Fruit fly (Drosophila melanogaster) whole organism, embryonic: ENCODE measurements around the gene Cow.

Experiments
- CG10431 ChIP-seq: fragments of 200-800 bp; sonication (Bioruptor generic); optimal IDR thresholded peaks from 3 replicates; lab custom pipeline; 2018; ENCODE audit warnings: missing biosample characterization, mild to moderate bottlenecking, missing genetic modification characterization
- CG10959 ChIP-seq: fragments of 200-800 bp; sonication (Bioruptor generic); IDR thresholded peaks from 2 replicates; pipeline ENCODE4 v1.3.6; 2022; ENCODE audit warnings: missing biosample characterization, missing genetic modification characterization
- CG11247 ChIP-seq: fragments of 200-800 bp; sonication (Bioruptor generic); IDR thresholded peaks from 2 replicates; pipeline ENCODE4 v1.3.6; 2022; ENCODE audit warnings: missing biosample characterization, missing genetic modification characterization
- CG11456 ChIP-seq: fragments of 200-800 bp; sonication (Bioruptor generic); IDR thresholded peaks from 3 replicates; pipeline ENCODE4 v1.3.6; 2022; ENCODE audit warnings: missing biosample characterization, missing genetic modification characterization
- CG12236 ChIP-seq: fragments of 200-800 bp; sonication (Bioruptor generic); optimal IDR thresholded peaks from 2 replicates; lab custom pipeline; 2016; ENCODE audit warnings: missing biosample characterization, missing genetic modification characterization
- CG12391 ChIP-seq: fragments of 200-800 bp; sonication (Bioruptor generic); optimal IDR thresholded peaks from 3 replicates; lab custom pipeline; 2018; ENCODE audit warnings: missing biosample characterization, mild to moderate bottlenecking, missing genetic modification characterization, moderate library complexity
- CG13296 ChIP-seq: fragments of 200-800 bp; sonication (Bioruptor generic); optimal IDR thresholded peaks from 3 replicates; lab custom pipeline; 2018; ENCODE audit warnings: missing biosample characterization, mild to moderate bottlenecking, missing genetic modification characterization
- CG15696 ChIP-seq: fragments of 200-800 bp; sonication (Bioruptor generic); optimal IDR thresholded peaks from 2 replicates; lab custom pipeline; 2019; ENCODE audit warnings: missing biosample characterization, mild to moderate bottlenecking, missing genetic modification characterization, moderate library complexity
- CG17802 ChIP-seq: fragments of 200-800 bp; sonication (Bioruptor generic); optimal IDR thresholded peaks from 2 replicates; lab custom pipeline; 2018; ENCODE audit warnings: missing biosample characterization, mild to moderate bottlenecking, missing genetic modification characterization, moderate library complexity
- CG2116 ChIP-seq: fragments of 200-800 bp; sonication (Bioruptor generic); optimal IDR thresholded peaks from 3 replicates; lab custom pipeline; 2018; ENCODE audit warnings: missing biosample characterization, mild to moderate bottlenecking, missing genetic modification characterization
- CG30403 ChIP-seq: fragments of 200-800 bp; sonication (Bioruptor generic); optimal IDR thresholded peaks from 3 replicates; lab custom pipeline; 2016; ENCODE audit warnings: missing biosample characterization, missing genetic modification characterization
- CG3847 ChIP-seq: fragments of 200-800 bp; sonication (Bioruptor generic); IDR thresholded peaks from 2 replicates; pipeline ENCODE4 v1.3.6; 2022; ENCODE audit warnings: missing biosample characterization, missing genetic modification characterization
- CG6689 ChIP-seq: fragments of 200-800 bp; sonication (Bioruptor generic); IDR thresholded peaks from 2 replicates; pipeline ENCODE4 v1.3.6; 2022; ENCODE audit warnings: missing biosample characterization, missing genetic modification characterization
- CG8478 ChIP-seq: fragments of >200 bp; optimal IDR thresholded peaks from 2 replicates; lab custom pipeline; 2018
- CG9215 ChIP-seq: fragments of 200-800 bp; sonication (Bioruptor generic); IDR thresholded peaks from 2 replicates; pipeline ENCODE4 v1.3.6; 2022; ENCODE audit warnings: missing biosample characterization, missing genetic modification characterization
- CG9437 ChIP-seq: fragments of 200-800 bp; sonication (Bioruptor generic); optimal IDR thresholded peaks from 2 replicates; lab custom pipeline; 2018; ENCODE audit warnings: missing biosample characterization, mild to moderate bottlenecking, missing genetic modification characterization
- CTCF ChIP-seq: fragments of 200-800 bp; sonication (Bioruptor generic); optimal IDR thresholded peaks from 2 replicates; lab custom pipeline; 2017; ENCODE audit warnings: missing biosample characterization, mild to moderate bottlenecking, missing genetic modification characterization, moderate library complexity
- Dip3 ChIP-seq: fragments of 200-800 bp; sonication (Bioruptor generic); optimal IDR thresholded peaks from 3 replicates; lab custom pipeline; 2016; ENCODE audit warnings: missing biosample characterization, missing genetic modification characterization
- E2f1 ChIP-seq: fragments of 200-800 bp; sonication (Bioruptor generic); IDR thresholded peaks from 2 replicates; pipeline ENCODE4 v1.3.6; 2022; ENCODE audit warnings: missing biosample characterization, missing genetic modification characterization
- E2f2 ChIP-seq: fragments of 200-800 bp; sonication (Bioruptor generic); IDR thresholded peaks from 2 replicates; pipeline ENCODE4 v1.3.6; 2022; ENCODE audit warnings: missing biosample characterization, missing genetic modification characterization
- Elba2 ChIP-seq: fragments of 200-800 bp; sonication (Bioruptor generic); optimal IDR thresholded peaks from 3 replicates; lab custom pipeline; 2016; ENCODE audit warnings: missing biosample characterization, missing genetic modification characterization
- HHEX ChIP-seq: fragments of 200-800 bp; sonication (Bioruptor generic); optimal IDR thresholded peaks from 3 replicates; lab custom pipeline; 2017; ENCODE audit warnings: missing biosample characterization, mild to moderate bottlenecking, missing genetic modification characterization, missing genetic modification reagents
- Hr3 ChIP-seq: fragments of 200-800 bp; sonication (Bioruptor generic); optimal IDR thresholded peaks from 3 replicates; lab custom pipeline; 2016; ENCODE audit warnings: missing biosample characterization, missing genetic modification characterization
- Jarid2 ChIP-seq: fragments of 200-800 bp; sonication (Bioruptor generic); optimal IDR thresholded peaks from 3 replicates; lab custom pipeline; 2017; ENCODE audit warnings: mild to moderate bottlenecking, missing biosample characterization, missing genetic modification reagents, missing genetic modification characterization
- Nf-YA ChIP-seq: fragments of 200-800 bp; sonication (Bioruptor generic); IDR thresholded peaks from 2 replicates; pipeline ENCODE4 v1.3.6; 2022; ENCODE audit warnings: missing biosample characterization, missing genetic modification characterization
- Ssrp ChIP-seq: fragments of 200-800 bp; sonication (Bioruptor generic); optimal IDR thresholded peaks from 2 replicates; lab custom pipeline; 2018; ENCODE audit warnings: missing biosample characterization, mild to moderate bottlenecking, missing genetic modification characterization, moderate library complexity
- Xrp1 ChIP-seq: fragments of 200-800 bp; sonication (Bioruptor generic); IDR thresholded peaks from 2 replicates; pipeline ENCODE4 v1.3.6; 2022; ENCODE audit warnings: missing biosample characterization, missing genetic modification characterization
- ac ChIP-seq: fragments of 200-800 bp; sonication (Bioruptor generic); optimal IDR thresholded peaks from 3 replicates; lab custom pipeline; 2017; ENCODE audit warnings: missing biosample characterization, mild to moderate bottlenecking, missing genetic modification characterization
- amos ChIP-seq: fragments of 200-800 bp; sonication (Bioruptor generic); IDR thresholded peaks from 2 replicates; pipeline ENCODE4 v1.3.6; 2022; ENCODE audit warnings: missing biosample characterization, missing genetic modification characterization; ENCODE audit not compliant: partially characterized antibody
- chn ChIP-seq: fragments of 200-800 bp; sonication (Bioruptor generic); optimal IDR thresholded peaks from 2 replicates; lab custom pipeline; 2016; ENCODE audit warnings: missing biosample characterization, missing genetic modification characterization
- danr ChIP-seq: fragments of 200-800 bp; sonication (Bioruptor generic); IDR thresholded peaks from 2 replicates; pipeline ENCODE4 v1.3.6; 2022; ENCODE audit warnings: missing biosample characterization, missing genetic modification characterization
- dpn ChIP-seq, 2 experiments: fragments of 200-800 bp; sonication (Bioruptor generic); optimal IDR thresholded peaks; 3 replicates each; lab custom pipeline; 2016; ENCODE audit warnings: missing biosample characterization in 2 of 2, missing genetic modification characterization in 2 of 2
- dysf ChIP-seq: fragments of 200-800 bp; sonication (Bioruptor generic); IDR thresholded peaks from 3 replicates; pipeline ENCODE4 v1.3.6; 2022; ENCODE audit warnings: missing biosample characterization, missing genetic modification characterization
- gce ChIP-seq: fragments of 200-800 bp; sonication (Bioruptor generic); IDR thresholded peaks from 3 replicates; pipeline ENCODE4 v1.3.6; 2022; ENCODE audit warnings: missing biosample characterization, missing genetic modification characterization
- gem ChIP-seq: fragments of 200-800 bp; sonication (Bioruptor generic); optimal IDR thresholded peaks from 2 replicates; lab custom pipeline; 2019; ENCODE audit warnings: missing biosample characterization, mild to moderate bottlenecking, missing genetic modification characterization, moderate library complexity
- grau ChIP-seq: fragments of 200-800 bp; optimal IDR thresholded peaks from 3 replicates; lab custom pipeline; 2019; ENCODE audit warnings: missing biosample characterization, mild to moderate bottlenecking, missing genetic modification characterization, moderate library complexity
- ham ChIP-seq: fragments of 200-800 bp; sonication (Bioruptor generic); IDR thresholded peaks from 2 replicates; pipeline ENCODE4 v1.3.6; 2022; ENCODE audit warnings: missing biosample characterization, missing genetic modification characterization
- ken ChIP-seq: fragments of 200-800 bp; sonication (Bioruptor generic); IDR thresholded peaks from 3 replicates; pipeline ENCODE4 v1.3.6; 2022; ENCODE audit warnings: missing biosample characterization, missing genetic modification characterization
- pan ChIP-seq, 4 experiments: fragments of >200 bp in 3 of 4; fragments of 200-800 bp in 1 of 4; sonication (Bioruptor generic) in 1 of 4; optimal IDR thresholded peaks in 3 of 4; IDR thresholded peaks in 1 of 4; 2 replicates each; pipeline versions ENCODE4 v1.3.6 to Lab custom; 2017 to 2022; ENCODE audit warnings: missing biosample characterization in 2 of 4, missing genetic modification characterization in 2 of 4, mixed read lengths in 1 of 4
- pzg ChIP-seq: fragments of 200-800 bp; sonication (Bioruptor generic); optimal IDR thresholded peaks from 3 replicates; lab custom pipeline; 2018; ENCODE audit warnings: missing biosample characterization, mild to moderate bottlenecking, missing genetic modification characterization, moderate library complexity
- schlank ChIP-seq: fragments of 200-800 bp; sonication (Bioruptor generic); optimal IDR thresholded peaks from 2 replicates; lab custom pipeline; 2018; ENCODE audit warnings: missing biosample characterization, mild to moderate bottlenecking, missing genetic modification characterization
- shn ChIP-seq: fragments of 200-800 bp; sonication (Bioruptor generic); optimal IDR thresholded peaks from 3 replicates; lab custom pipeline; 2016; ENCODE audit warnings: missing biosample characterization, missing genetic modification characterization
- sisA ChIP-seq: fragments of 200-800 bp; sonication (Bioruptor generic); IDR thresholded peaks from 2 replicates; pipeline ENCODE4 v1.3.6; 2022; ENCODE audit warnings: missing biosample characterization, missing genetic modification characterization
- slbo ChIP-seq: fragments of 200-800 bp; sonication (Bioruptor generic); IDR thresholded peaks from 2 replicates; pipeline ENCODE4 v1.3.6; 2022; ENCODE audit warnings: missing biosample characterization, missing genetic modification characterization
- tll ChIP-seq, 2 experiments: fragments of 200-800 bp in 1 of 2; fragments of >200 bp in 1 of 2; sonication (Bioruptor generic) in 1 of 2; optimal IDR thresholded peaks; 2 replicates each; lab custom pipeline; 2017 to 2019; ENCODE audit warnings: missing biosample characterization in 2 of 2, missing genetic modification characterization in 2 of 2, mild to moderate bottlenecking in 1 of 2, moderate library complexity in 1 of 2
- tna ChIP-seq: fragments of 200-800 bp; sonication (Bioruptor generic); IDR thresholded peaks from 2 replicates; pipeline ENCODE4 v1.3.6; 2022; ENCODE audit warnings: missing biosample characterization, missing genetic modification characterization; ENCODE audit not compliant: partially characterized antibody
- tx ChIP-seq: fragments of 200-800 bp; sonication (Bioruptor generic); optimal IDR thresholded peaks from 2 replicates; lab custom pipeline; 2016; ENCODE audit warnings: missing biosample characterization, missing genetic modification characterization
- vnd ChIP-seq: fragments of 200-800 bp; sonication (Bioruptor generic); IDR thresholded peaks from 3 replicates; pipeline ENCODE4 v1.3.6; 2022; ENCODE audit warnings: missing biosample characterization, missing genetic modification characterization; ENCODE audit not compliant: partially characterized antibody

The Cow gene

dm6 chr3R:23161288-23161870, 48.8 kb upstream of the Cow start, which contains the start of gene CG13829 (continued):
- peak; percentile 37 for TF ChIP-seq CG13296 (GFP tag; lab: Kevin White, UChicago)
- no peak for TF ChIP-seq pan (optimal IDR thresholded peaks at IDR 0.05; lab: Kevin White, UChicago)
- TF ChIP-seq pan (GFP tag; optimal IDR thresholded peaks at IDR 0.05 in 1 of 2, IDR thresholded peaks at IDR 0.05 in 1 of 2): no peak

dm6 chr3R:23159289-23159956, 46.9 kb upstream of the Cow start, which contains the start of gene VhaAC39-2:
TSS of gene VhaAC39-2 (minus strand) at chr3R:23159316.
- no peak for TF ChIP-seq danr (GFP tag; lab: Robert Waterston, UW)
- TF ChIP-seq tna (GFP tag; lab: Robert Waterston, UW): no peak
- TF ChIP-seq CG10959 (GFP tag; lab: Robert Waterston, UW): 0 out of 2 replicates have a peak, but pooled peaks have one; percentile 24
- TF ChIP-seq CG12391 (tag; lab: Kevin White, UChicago): peak; percentile 22
- peak; percentile 52 for TF ChIP-seq CG15696
- TF ChIP-seq HHEX (GFP tag; lab: Kevin White, UChicago): no peak
- no peak for TF ChIP-seq CG6689 (GFP tag; lab: Robert Waterston, UW)
- no peak for TF ChIP-seq gce (GFP tag; lab: Robert Waterston, UW)
- TF ChIP-seq sisA (GFP tag; lab: Robert Waterston, UW): peak; percentile 54
- peak; percentile 95 for TF ChIP-seq CTCF (GFP tag; lab: Kevin White, UChicago)
- no peak for TF ChIP-seq dysf (GFP tag; lab: Robert Waterston, UW)
- peak; percentile 68 for TF ChIP-seq E2f2 (GFP tag; lab: Robert Waterston, UW)
- peak in 1 of 2 experiments; percentile 15 for TF ChIP-seq dpn (GFP tag; optimal IDR thresholded peaks at IDR 0.05; lab: Kevin White, UChicago)
- TF ChIP-seq Dip3: no peak
- TF ChIP-seq pzg: peak; percentile 14
- TF ChIP-seq CG30403 (GFP tag; lab: Kevin White, UChicago): peak; percentile 2
- TF ChIP-seq chn: no peak
- TF ChIP-seq amos (GFP tag; lab: Robert Waterston, UW): no peak
- no peak for TF ChIP-seq CG9437
- TF ChIP-seq Hr3 (GFP tag; lab: Kevin White, UChicago): peak; percentile 27
- peak in 1 of 2 experiments; percentile 60 for TF ChIP-seq tll (GFP tag; optimal IDR thresholded peaks at IDR 0.05; lab: Kevin White, UChicago)
- TF ChIP-seq grau (tag; lab: Kevin White, UChicago): peak; percentile 4
- no peak for TF ChIP-seq CG8478
- TF ChIP-seq ham (GFP tag; lab: Robert Waterston, UW): no peak
- TF ChIP-seq CG10431: no peak
- no peak for TF ChIP-seq Elba2 (GFP tag; lab: Kevin White, UChicago)
- TF ChIP-seq schlank: no peak
- TF ChIP-seq CG2116 (GFP tag; lab: Kevin White, UChicago): peak; percentile 42
- TF ChIP-seq ken (GFP tag; lab: Robert Waterston, UW): no peak
- TF ChIP-seq CG9215 (GFP tag; lab: Robert Waterston, UW): no peak
- TF ChIP-seq Nf-YA (GFP tag; lab: Robert Waterston, UW): no peak
- TF ChIP-seq Jarid2 (GFP tag; lab: Kevin White, UChicago): peak; percentile 12
- no peak for TF ChIP-seq shn (GFP tag; lab: Kevin White, UChicago)
- no peak for TF ChIP-seq tx (GFP tag; lab: Kevin White, UChicago)
- TF ChIP-seq ac (GFP tag; lab: Kevin White, UChicago): no peak
- TF ChIP-seq CG3847 (GFP tag; lab: Robert Waterston, UW): peak; percentile 48
- no peak for TF ChIP-seq Ssrp (tag; lab: Kevin White, UChicago)
- no peak for TF ChIP-seq E2f1 (GFP tag; lab: Robert Waterston, UW)
- TF ChIP-seq Xrp1 (GFP tag; lab: Robert Waterston, UW): no peak
- peak; percentile 55 for TF ChIP-seq slbo (GFP tag; lab: Robert Waterston, UW)
- no peak for TF ChIP-seq CG11456
- TF ChIP-seq CG17802 (tag; lab: Kevin White, UChicago): no peak
- no peak for TF ChIP-seq vnd (GFP tag; lab: Robert Waterston, UW)
- peak; percentile 14 for TF ChIP-seq gem (tag; lab: Kevin White, UChicago)
- no peak for TF ChIP-seq CG11247 (GFP tag; lab: Robert Waterston, UW)
- no peak for TF ChIP-seq CG12236 (GFP tag; lab: Kevin White, UChicago)
